Fruit fly (Drosophila melanogaster) whole organism, embryonic: ENCODE measurements around the gene N.

ENCODE experiments used
- Bdp1 ChIP-seq: fragments of 200-800 bp; sonication (Bioruptor generic); optimal IDR thresholded peaks from 3 replicates; lab custom pipeline; 2016; ENCODE audit warnings: missing biosample characterization, missing genetic modification characterization
- CG11723 ChIP-seq: fragments of 200-800 bp; sonication (Bioruptor generic); optimal IDR thresholded peaks from 2 replicates; lab custom pipeline; 2017; ENCODE audit warnings: missing biosample characterization, mild to moderate bottlenecking, missing genetic modification characterization
- CG12155 ChIP-seq: fragments of 200-800 bp; sonication (Bioruptor generic); optimal IDR thresholded peaks from 3 replicates; lab custom pipeline; 2016; ENCODE audit warnings: missing biosample characterization, missing genetic modification characterization
- CG1529 ChIP-seq: fragments of 200-800 bp; sonication (Bioruptor generic); optimal IDR thresholded peaks from 3 replicates; lab custom pipeline; 2018; ENCODE audit warnings: missing biosample characterization, missing genetic modification characterization
- CG17912 ChIP-seq: fragments of 200-800 bp; sonication (Bioruptor generic); optimal IDR thresholded peaks from 2 replicates; lab custom pipeline; 2018; ENCODE audit warnings: missing biosample characterization, mild to moderate bottlenecking, missing genetic modification characterization
- CG1792 ChIP-seq: fragments of 200-800 bp; sonication (Bioruptor generic); optimal IDR thresholded peaks from 2 replicates; lab custom pipeline; 2016; ENCODE audit warnings: missing biosample characterization, missing genetic modification characterization
- CG1832 ChIP-seq: fragments of 200-800 bp; sonication (Bioruptor generic); optimal IDR thresholded peaks from 2 replicates; lab custom pipeline; 2017; ENCODE audit warnings: missing biosample characterization, mild to moderate bottlenecking, missing genetic modification characterization, inconsistent platforms
- CG18476 ChIP-seq: fragments of 200-800 bp; sonication (Bioruptor generic); optimal IDR thresholded peaks from 2 replicates; lab custom pipeline; 2016; ENCODE audit warnings: missing biosample characterization, mild to moderate bottlenecking, missing genetic modification characterization
- CG30403 ChIP-seq: fragments of 200-800 bp; sonication (Bioruptor generic); optimal IDR thresholded peaks from 3 replicates; lab custom pipeline; 2016; ENCODE audit warnings: missing biosample characterization, missing genetic modification characterization
- CG5180 ChIP-seq: fragments of 200-800 bp; sonication (Bioruptor generic); optimal IDR thresholded peaks from 3 replicates; lab custom pipeline; 2017; ENCODE audit warnings: missing biosample characterization, missing genetic modification characterization, mild to moderate bottlenecking, moderate library complexity, missing genetic modification reagents
- CG6765 ChIP-seq: fragments of 200-800 bp; sonication (Bioruptor generic); optimal IDR thresholded peaks from 3 replicates; lab custom pipeline; 2017; ENCODE audit warnings: missing biosample characterization, mild to moderate bottlenecking, missing genetic modification characterization
- CG6854 ChIP-seq: fragments of 200-800 bp; sonication (Bioruptor generic); optimal IDR thresholded peaks from 3 replicates; lab custom pipeline; 2017; ENCODE audit warnings: missing biosample characterization, mild to moderate bottlenecking, missing genetic modification characterization
- CG7357 ChIP-seq: fragments of 200-800 bp; sonication (Bioruptor generic); IDR thresholded peaks from 3 replicates; pipeline ENCODE4 v1.3.6; 2022; ENCODE audit warnings: missing biosample characterization, missing genetic modification characterization
- CG7928 ChIP-seq: fragments of 200-800 bp; sonication (Bioruptor generic); optimal IDR thresholded peaks from 2 replicates; lab custom pipeline; 2017; ENCODE audit warnings: missing biosample characterization, mild to moderate bottlenecking, missing genetic modification characterization
- CG7963 ChIP-seq: fragments of 200-800 bp; sonication (Bioruptor generic); IDR thresholded peaks from 3 replicates; pipeline ENCODE4 v1.3.6; 2022; ENCODE audit warnings: missing biosample characterization, missing genetic modification characterization; ENCODE audit not compliant: partially characterized antibody
- CG8478 ChIP-seq: fragments of >200 bp; optimal IDR thresholded peaks from 2 replicates; lab custom pipeline; 2018
- CG9437 ChIP-seq: fragments of 200-800 bp; sonication (Bioruptor generic); optimal IDR thresholded peaks from 2 replicates; lab custom pipeline; 2018; ENCODE audit warnings: missing biosample characterization, mild to moderate bottlenecking, missing genetic modification characterization
- D19A ChIP-seq: fragments of 200-800 bp; optimal IDR thresholded peaks from 3 replicates; lab custom pipeline; 2019; ENCODE audit warnings: missing biosample characterization, mild to moderate bottlenecking, missing genetic modification characterization, moderate library complexity
- Dad ChIP-seq: fragments of 200-800 bp; sonication (Bioruptor generic); optimal IDR thresholded peaks from 3 replicates; lab custom pipeline; 2016; ENCODE audit warnings: missing biosample characterization, missing genetic modification characterization
- Ets97D ChIP-seq: fragments of 200-800 bp; sonication (Bioruptor generic); optimal IDR thresholded peaks from 3 replicates; lab custom pipeline; 2016; ENCODE audit warnings: missing biosample characterization, missing genetic modification characterization
- Fer3 ChIP-seq: fragments of 200-800 bp; sonication (Bioruptor generic); optimal IDR thresholded peaks from 2 replicates; lab custom pipeline; 2018; ENCODE audit warnings: missing biosample characterization, mild to moderate bottlenecking, missing genetic modification characterization, moderate library complexity
- Hmr ChIP-seq: fragments of 200-800 bp; sonication (Bioruptor generic); optimal IDR thresholded peaks from 3 replicates; lab custom pipeline; 2017; ENCODE audit warnings: mild to moderate bottlenecking, missing biosample characterization, missing genetic modification reagents, missing genetic modification characterization
- Hr3 ChIP-seq: fragments of 200-800 bp; sonication (Bioruptor generic); optimal IDR thresholded peaks from 3 replicates; lab custom pipeline; 2016; ENCODE audit warnings: missing biosample characterization, missing genetic modification characterization
- Lhr ChIP-seq: fragments of 200-800 bp; sonication (Bioruptor generic); optimal IDR thresholded peaks from 3 replicates; lab custom pipeline; 2017; ENCODE audit warnings: mild to moderate bottlenecking, missing biosample characterization, missing genetic modification reagents, missing genetic modification characterization
- Oaz ChIP-seq: fragments of 200-800 bp; sonication (Bioruptor generic); IDR thresholded peaks from 2 replicates; pipeline ENCODE4 v1.3.6; 2022; ENCODE audit warnings: missing biosample characterization, missing genetic modification characterization
- Ptx1 ChIP-seq: fragments of 200-800 bp; sonication (Bioruptor generic); IDR thresholded peaks from 2 replicates; pipeline ENCODE4 v1.3.6; 2022; ENCODE audit warnings: missing biosample characterization, missing genetic modification characterization
- Side ChIP-seq: fragments of 200-800 bp; sonication (Bioruptor generic); optimal IDR thresholded peaks from 2 replicates; lab custom pipeline; 2016; ENCODE audit warnings: missing biosample characterization, missing genetic modification characterization
- Sox102F ChIP-seq: fragments of 200-800 bp; sonication (Bioruptor generic); optimal IDR thresholded peaks from 2 replicates; lab custom pipeline; 2018; ENCODE audit warnings: missing biosample characterization, mild to moderate bottlenecking, missing genetic modification characterization, moderate library complexity
- ac ChIP-seq: fragments of 200-800 bp; sonication (Bioruptor generic); optimal IDR thresholded peaks from 3 replicates; lab custom pipeline; 2017; ENCODE audit warnings: missing biosample characterization, mild to moderate bottlenecking, missing genetic modification characterization
- al ChIP-seq: fragments of 200-800 bp; sonication (Bioruptor generic); IDR thresholded peaks from 2 replicates; pipeline ENCODE4 v1.3.6; 2022; ENCODE audit warnings: missing biosample characterization, missing genetic modification characterization
- bab2 ChIP-seq: fragments of 200-800 bp; sonication (Bioruptor generic); optimal IDR thresholded peaks from 2 replicates; lab custom pipeline; 2016; ENCODE audit warnings: missing biosample characterization, missing genetic modification characterization
- cg ChIP-seq: fragments of 200-800 bp; sonication (Bioruptor generic); optimal IDR thresholded peaks from 3 replicates; lab custom pipeline; 2019; ENCODE audit warnings: missing biosample characterization, mild to moderate bottlenecking, missing genetic modification characterization, moderate library complexity
- dan ChIP-seq: fragments of 200-800 bp; sonication (Bioruptor generic); IDR thresholded peaks from 2 replicates; pipeline ENCODE4 v1.3.6; 2022; ENCODE audit warnings: missing biosample characterization, missing genetic modification characterization
- danr ChIP-seq: fragments of 200-800 bp; sonication (Bioruptor generic); IDR thresholded peaks from 2 replicates; pipeline ENCODE4 v1.3.6; 2022; ENCODE audit warnings: missing biosample characterization, missing genetic modification characterization
- dysf ChIP-seq: fragments of 200-800 bp; sonication (Bioruptor generic); IDR thresholded peaks from 3 replicates; pipeline ENCODE4 v1.3.6; 2022; ENCODE audit warnings: missing biosample characterization, missing genetic modification characterization
- ewg ChIP-seq: fragments of 200-800 bp; sonication (Bioruptor generic); optimal IDR thresholded peaks from 3 replicates; lab custom pipeline; 2017; ENCODE audit warnings: mild to moderate bottlenecking, missing biosample characterization, missing genetic modification reagents, missing genetic modification characterization
- gcm ChIP-seq: fragments of 200-800 bp; sonication (Bioruptor generic); optimal IDR thresholded peaks from 2 replicates; lab custom pipeline; 2019; ENCODE audit warnings: missing biosample characterization, mild to moderate bottlenecking, missing genetic modification characterization, moderate library complexity
- gro ChIP-seq: fragments of 200-800 bp; sonication (Bioruptor generic); optimal IDR thresholded peaks from 2 replicates; lab custom pipeline; 2016; ENCODE audit warnings: missing biosample characterization, missing genetic modification characterization
- gsb ChIP-seq: fragments of 200-800 bp; sonication (Bioruptor generic); IDR thresholded peaks from 2 replicates; pipeline ENCODE4 v1.3.6; 2022; ENCODE audit warnings: missing biosample characterization, missing genetic modification characterization
- jigr1 ChIP-seq: fragments of 200-800 bp; sonication (Bioruptor generic); IDR thresholded peaks from 3 replicates; pipeline ENCODE4 v1.3.6; 2022; ENCODE audit warnings: missing biosample characterization, missing genetic modification characterization
- ken ChIP-seq: fragments of 200-800 bp; sonication (Bioruptor generic); IDR thresholded peaks from 3 replicates; pipeline ENCODE4 v1.3.6; 2022; ENCODE audit warnings: missing biosample characterization, missing genetic modification characterization
- kni ChIP-seq: fragments of 200-800 bp; sonication (Bioruptor generic); optimal IDR thresholded peaks from 3 replicates; lab custom pipeline; 2017; ENCODE audit warnings: mild to moderate bottlenecking, missing biosample characterization, missing genetic modification reagents, missing genetic modification characterization
- nerfin-1 ChIP-seq: fragments of 200-800 bp; sonication (Bioruptor generic); optimal IDR thresholded peaks from 3 replicates; lab custom pipeline; 2019; ENCODE audit warnings: missing biosample characterization, mild to moderate bottlenecking, missing genetic modification characterization, moderate library complexity
- p53 ChIP-seq: fragments of 200-800 bp; sonication (Bioruptor generic); optimal IDR thresholded peaks from 2 replicates; lab custom pipeline; 2016; ENCODE audit warnings: missing biosample characterization, missing genetic modification characterization
- pfk ChIP-seq: fragments of 200-800 bp; sonication (Bioruptor generic); optimal IDR thresholded peaks from 2 replicates; lab custom pipeline; 2018; ENCODE audit warnings: missing biosample characterization, mild to moderate bottlenecking, missing genetic modification characterization, moderate library complexity
- pho ChIP-seq: fragments of 200-800 bp; sonication (Bioruptor generic); optimal IDR thresholded peaks from 2 replicates; lab custom pipeline; 2016; ENCODE audit warnings: missing biosample characterization, missing genetic modification characterization
- scrt ChIP-seq: fragments of 200-800 bp; sonication (Bioruptor generic); optimal IDR thresholded peaks from 2 replicates; lab custom pipeline; 2018; ENCODE audit warnings: missing biosample characterization, mild to moderate bottlenecking, missing genetic modification characterization, moderate library complexity
- so ChIP-seq: fragments of 200-800 bp; sonication (Bioruptor generic); IDR thresholded peaks from 3 replicates; pipeline ENCODE4 v1.3.6; 2022; ENCODE audit warnings: missing biosample characterization, missing genetic modification characterization
- vfl ChIP-seq: fragments of 200-800 bp; sonication (Bioruptor generic); optimal IDR thresholded peaks from 2 replicates; lab custom pipeline; 2016; ENCODE audit warnings: missing biosample characterization, missing genetic modification characterization

Gene N

DNA sequence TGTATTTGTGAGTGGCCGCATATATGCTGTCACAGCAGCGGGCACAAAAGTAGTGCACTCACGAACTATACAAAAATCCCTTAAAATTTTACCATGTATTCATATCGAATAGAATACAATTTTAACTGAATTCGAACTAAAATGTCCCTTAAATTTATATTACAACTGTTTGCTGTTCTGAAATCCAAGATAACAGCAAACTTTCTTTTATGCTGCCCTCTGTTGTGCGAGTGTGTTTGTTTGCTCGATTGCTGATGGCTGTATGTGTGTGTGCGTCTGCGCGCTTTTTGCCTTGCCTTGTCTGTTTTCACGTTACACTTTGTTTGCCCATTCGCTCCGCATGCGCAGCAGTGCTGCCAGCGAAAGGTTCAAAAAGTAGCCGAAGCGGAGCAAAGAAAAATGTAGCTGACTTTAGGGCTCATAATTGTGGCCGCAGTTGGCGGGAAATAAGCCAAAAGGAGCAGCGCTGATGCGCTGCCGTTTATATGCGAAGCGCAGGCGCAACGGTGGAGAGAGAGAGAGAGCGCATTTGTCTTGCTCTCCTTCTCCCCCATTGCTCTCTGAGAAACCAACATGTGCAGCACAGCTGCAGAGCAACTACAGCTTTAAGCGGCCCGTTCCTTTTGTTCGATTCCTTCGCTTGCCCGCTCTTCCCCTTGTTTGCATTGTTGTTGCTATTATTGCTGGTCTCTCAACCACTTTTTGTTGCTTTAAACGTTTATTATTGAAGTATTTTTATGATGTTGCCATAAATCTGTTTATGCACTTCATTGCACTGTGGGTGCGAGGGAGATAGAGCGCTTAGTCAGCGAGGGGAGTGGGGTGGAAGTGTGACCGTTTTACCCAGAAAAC, 28.0 kb downstream of the N start (continued):
- TF ChIP-seq CG1832 (GFP tag; lab: Kevin White, UChicago) = peak; percentile 78
- peak; percentile 92 for TF ChIP-seq gcm (GFP tag; lab: Kevin White, UChicago)
- TF ChIP-seq CG30403 = peak; percentile 94
- TF ChIP-seq CG7963 (GFP tag; lab: Robert Waterston, UW) = no peak
- peak; percentile 86 for TF ChIP-seq CG9437
- TF ChIP-seq vfl = peak; percentile 51
- TF ChIP-seq Ets97D (GFP tag; lab: Kevin White, UChicago) = peak; percentile 61
- TF ChIP-seq CG6765 (GFP tag; lab: Kevin White, UChicago) = peak; percentile 64
- peak; percentile 78 for TF ChIP-seq p53
- peak; percentile 86 for TF ChIP-seq Dad
- TF ChIP-seq CG17912 = no peak
- TF ChIP-seq Lhr = peak; percentile 85
- TF ChIP-seq pho (GFP tag; lab: Kevin White, UChicago) = peak; percentile 83
- TF ChIP-seq jigr1 = peak; percentile 87
- TF ChIP-seq CG11723 (GFP tag; lab: Kevin White, UChicago) = peak; percentile 86
- peak; percentile 91 for TF ChIP-seq D19A (tag; lab: Kevin White, UChicago)
- peak; percentile 87 for TF ChIP-seq CG1792 (GFP tag; lab: Kevin White, UChicago)
- TF ChIP-seq CG7928 = peak; percentile 57
- TF ChIP-seq cg (GFP tag; lab: Kevin White, UChicago) = peak; percentile 85
- peak; percentile 92 for TF ChIP-seq so (GFP tag; lab: Robert Waterston, UW)
- peak; percentile 82 for TF ChIP-seq dan (GFP tag; lab: Robert Waterston, UW)
- peak; percentile 85 for TF ChIP-seq CG7357
- peak; percentile 91 for TF ChIP-seq CG1529 (GFP tag; lab: Kevin White, UChicago)
- peak; percentile 96 for TF ChIP-seq kni (GFP tag; lab: Kevin White, UChicago)
- TF ChIP-seq scrt (GFP tag; lab: Kevin White, UChicago) = peak; percentile 83
- TF ChIP-seq Side (GFP tag; lab: Kevin White, UChicago) = peak; percentile 95
- TF ChIP-seq CG8478 = no peak
- TF ChIP-seq ac (GFP tag; lab: Kevin White, UChicago) = peak; percentile 83
- peak; percentile 76 for TF ChIP-seq Oaz (GFP tag; lab: Robert Waterston, UW)
- TF ChIP-seq Hr3 (GFP tag; lab: Kevin White, UChicago) = peak; percentile 94
- TF ChIP-seq Ptx1 = peak; percentile 93
- TF ChIP-seq Hmr (GFP tag; lab: Kevin White, UChicago) = peak; percentile 86
- TF ChIP-seq nerfin-1 (tag; lab: Kevin White, UChicago) = peak; percentile 89
- no peak for TF ChIP-seq gro (GFP tag; lab: Kevin White, UChicago)
- TF ChIP-seq Sox102F (GFP tag; lab: Kevin White, UChicago) = peak; percentile 93
- peak; percentile 75 for TF ChIP-seq gsb (GFP tag; lab: Robert Waterston, UW)
- peak; percentile 83 for TF ChIP-seq CG12155 (GFP tag; lab: Kevin White, UChicago)
- peak; percentile 90 for TF ChIP-seq ewg (GFP tag; lab: Kevin White, UChicago)
- TF ChIP-seq danr (GFP tag; lab: Robert Waterston, UW) = peak; percentile 90
- peak; percentile 93 for TF ChIP-seq ken
- TF ChIP-seq Fer3 (tag; lab: Kevin White, UChicago) = peak; percentile 86
- TF ChIP-seq CG6854 (GFP tag; lab: Kevin White, UChicago) = peak; percentile 80
- TF ChIP-seq CG18476 (GFP tag; lab: Kevin White, UChicago) = peak; percentile 86
- peak; percentile 60 for TF ChIP-seq al (GFP tag; lab: Robert Waterston, UW)
- peak; percentile 82 for TF ChIP-seq CG5180 (GFP tag; lab: Kevin White, UChicago)
- TF ChIP-seq pfk (GFP tag; lab: Kevin White, UChicago) = no peak
- peak; percentile 91 for TF ChIP-seq bab2 (GFP tag; lab: Kevin White, UChicago)
- TF ChIP-seq Bdp1 = peak; percentile 82
- peak; percentile 95 for TF ChIP-seq dysf (GFP tag; lab: Robert Waterston, UW)
